Worm (Caenorhabditis elegans) whole organism, midembryonic: ENCODE results near the gene F02D8.1.

Experiments used
- flt-1 ChIP-seq: fragments of 200-800 bp; sonication (Bioruptor generic); IDR thresholded peaks from 2 replicates; pipeline ENCODE4 v1.3.6; 2022; ENCODE audit warnings: missing genetic modification characterization, missing compliant biosample characterization
- med-1 ChIP-seq: sonication (generic microtip); optimal IDR thresholded peaks from 2 replicates; lab custom pipeline; 2017; ENCODE audit warnings: missing genetic modification characterization, mild to moderate bottlenecking, missing compliant biosample characterization, antibody characterized with exemption, missing genetic modification reagents; ENCODE audit not compliant: insufficient read depth
- ref-1 ChIP-seq: fragments of 200-800 bp; sonication (Bioruptor generic); conservative IDR thresholded peaks from 2 replicates; pipeline ENCODE4 v1.3.6; 2022; ENCODE audit warnings: missing genetic modification reagents, missing genetic modification characterization, missing compliant biosample characterization
- tab-1 ChIP-seq: fragments of 200-800 bp; sonication (Bioruptor generic); IDR thresholded peaks from 2 replicates; pipeline ENCODE4 v1.3.6; 2022; ENCODE audit warnings: missing genetic modification characterization, missing compliant biosample characterization
- ztf-29 ChIP-seq: fragments of 200-800 bp; sonication (Bioruptor generic); IDR thresholded peaks from 2 replicates; pipeline ENCODE4 v1.3.6; 2022; ENCODE audit warnings: missing genetic modification reagents, missing genetic modification characterization, missing compliant biosample characterization

ce11 chrV:14945124-14945523 lies 33.4 kb downstream of the F02D8.1 start:
- TF ChIP-seq ztf-29 (GFP tag; lab: Robert Waterston, UW) (no peak), tab-1 (GFP tag; lab: Robert Waterston, UW) (no peak), med-1 (GFP tag; lab: Kevin White, UChicago) (no peak), flt-1 (GFP tag; lab: Robert Waterston, UW) (no peak), ref-1 (GFP tag; lab: Robert Waterston, UW) (no peak)
